Fruit fly (Drosophila melanogaster): Measurements from ENCODE around the gene ds.

DNA sequence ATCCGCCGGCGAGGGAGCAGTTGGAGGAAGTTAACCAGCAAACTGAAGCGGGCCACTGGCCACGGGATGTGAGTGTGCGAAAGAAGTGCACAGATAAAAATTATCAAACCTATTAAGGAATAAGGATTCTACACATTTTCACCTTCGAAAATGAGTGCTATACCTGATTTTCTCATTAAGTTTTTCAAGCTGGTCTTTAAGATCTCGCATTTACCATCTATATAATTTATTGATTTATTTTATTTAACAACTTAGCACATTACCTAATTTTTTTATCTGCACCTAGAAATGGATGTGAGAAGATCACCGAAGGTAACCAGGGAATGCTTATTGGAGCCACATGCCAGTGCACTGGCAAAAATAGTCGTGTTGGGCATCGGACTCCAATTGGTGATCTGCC, 7.0 kb upstream of the ds start:
- TF ChIP-seq Pif1A (GFP tag; optimal IDR thresholded peaks at IDR 0.05) (no peak), CG9948 (tag; optimal IDR thresholded peaks at IDR 0.05) (peak; percentile 54), CG32121 (GFP tag; IDR thresholded peaks at IDR 0.05) (no peak), Pif1B (GFP tag; optimal IDR thresholded peaks at IDR 0.05) (peak; percentile 8)

Measured in whole organism, pupa.